Worm (Caenorhabditis elegans) whole organism, L2 larva: ENCODE data around the gene cest-3.

Experiments
- ZK546.5 ChIP-seq: sonication (generic microtip); optimal IDR thresholded peaks from 2 replicates; lab custom pipeline; 2017; ENCODE audit warnings: missing biosample characterization, missing genetic modification characterization
- ama-1 ChIP-seq: fragments of 150-350 bp; optimal IDR thresholded peaks from 2 replicates; lab custom pipeline; 2018; ENCODE audit warnings: inconsistent platforms
- ceh-16 ChIP-seq: fragments of 150-350 bp; optimal IDR thresholded peaks from 2 replicates; lab custom pipeline; 2014; ENCODE audit warnings: missing biosample characterization, missing genetic modification characterization
- ceh-82 ChIP-seq: fragments of 150-350 bp; optimal IDR thresholded peaks from 2 replicates; lab custom pipeline; 2014; ENCODE audit warnings: missing biosample characterization, missing genetic modification characterization
- mab-5 ChIP-seq: fragments of 150-350 bp; optimal IDR thresholded peaks from 2 replicates; lab custom pipeline; 2014; ENCODE audit warnings: missing biosample characterization, missing genetic modification characterization
- nhr-25 ChIP-seq: fragments of 150-350 bp; sonication (generic microtip); optimal IDR thresholded peaks from 3 replicates; lab custom pipeline; 2014; ENCODE audit warnings: missing biosample characterization, missing genetic modification characterization
- unc-62 ChIP-seq: fragments of 150-350 bp; optimal IDR thresholded peaks from 2 replicates; lab custom pipeline; 2014; ENCODE audit warnings: missing biosample characterization, missing genetic modification reagents, missing genetic modification characterization
- ztf-1 ChIP-seq: fragments of 200-800 bp; sonication (Bioruptor generic); conservative IDR thresholded peaks from 2 replicates; pipeline ENCODE4 v1.3.6; 2022; ENCODE audit warnings: missing genetic modification characterization, missing compliant biosample characterization
- ztf-11 ChIP-seq: sonication (generic microtip); optimal IDR thresholded peaks from 2 replicates; lab custom pipeline; 2017; ENCODE audit warnings: missing biosample characterization, missing genetic modification characterization
- ztf-4 ChIP-seq: fragments of 150-350 bp; optimal IDR thresholded peaks from 2 replicates; lab custom pipeline; 2014; ENCODE audit warnings: missing biosample characterization, missing genetic modification characterization

DNA sequence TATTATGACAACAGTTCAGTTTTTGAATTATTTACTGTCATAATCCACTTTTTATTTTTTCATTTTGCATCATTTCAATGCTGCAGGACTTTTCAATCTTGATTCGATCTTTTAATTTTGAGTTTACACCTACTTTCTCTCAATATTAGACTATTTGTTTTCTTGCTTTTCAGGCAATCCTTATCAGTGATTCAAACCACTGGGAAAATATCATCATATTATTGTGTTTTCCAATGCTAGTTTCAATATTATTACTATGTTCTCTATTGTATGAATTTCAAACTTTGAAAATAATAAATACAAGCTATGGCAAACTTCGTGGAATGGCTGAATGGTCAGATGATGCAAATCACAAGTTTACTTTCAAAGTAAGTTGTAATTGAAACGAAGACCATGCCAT lies 22.0 kb upstream of the cest-3 start, which contains the start of gene cest-8:
- TF ChIP-seq ztf-11 (tag; lab: Kevin White, UChicago) = no peak
- TF ChIP-seq ZK546.5 (tag; lab: Kevin White, UChicago) = no peak
- TF ChIP-seq ztf-4 (tag; lab: Kevin White, UChicago) = no peak
- TF ChIP-seq ama-1 (lab: Kevin White, UChicago) = no peak
- TF ChIP-seq ceh-16 (tag; lab: Kevin White, UChicago) = no peak
- no peak for TF ChIP-seq unc-62 (GFP tag; lab: Kevin White, UChicago)
- no peak for TF ChIP-seq mab-5
- TF ChIP-seq nhr-25 (tag; lab: Kevin White, UChicago) = no peak
- no peak for TF ChIP-seq ztf-1 (GFP tag; lab: Robert Waterston, UW)
- no peak for TF ChIP-seq ceh-82
